Worm (Caenorhabditis elegans): ENCODE measurements around the gene ZK1236.9.

ce11 chrIII:8402633-8403032 lies 32.3 kb downstream of the ZK1236.9 start:
- TF ChIP-seq pha-4 (tag; optimal IDR thresholded peaks at IDR 0.05) = no peak
- TF ChIP-seq fkh-10 (GFP tag; optimal IDR thresholded peaks at IDR 0.05) = no peak
- no peak for TF ChIP-seq ztf-11 (tag; optimal IDR thresholded peaks at IDR 0.05)
- TF ChIP-seq nfya-1 (tag; optimal IDR thresholded peaks at IDR 0.05; ENCODE audit: insufficient read depth) = no peak
- no peak for TF ChIP-seq nhr-11 (tag; optimal IDR thresholded peaks at IDR 0.05)
- TF ChIP-seq unc-62 (GFP tag; optimal IDR thresholded peaks at IDR 0.05) = no peak
- TF ChIP-seq nhr-23 (tag; optimal IDR thresholded peaks at IDR 0.05) = no peak
